Fruit fly (Drosophila melanogaster) whole organism, embryonic: ENCODE data around the gene CG15865.

Experiments used
- Ada2b ChIP-seq: fragments of 200-800 bp; sonication (Bioruptor generic); IDR thresholded peaks from 2 replicates; pipeline ENCODE4 v1.3.6; 2022; ENCODE audit warnings: missing biosample characterization, missing genetic modification characterization
- Awh ChIP-seq: fragments of 200-800 bp; sonication (Bioruptor generic); IDR thresholded peaks from 2 replicates; pipeline ENCODE4, ENCODE4 v1.3.6; 2022; ENCODE audit warnings: missing biosample characterization, missing genetic modification characterization
- B-H2 ChIP-seq: fragments of 200-800 bp; sonication (Bioruptor generic); optimal IDR thresholded peaks from 2 replicates; lab custom pipeline; 2018; ENCODE audit warnings: missing biosample characterization, mild to moderate bottlenecking, missing genetic modification characterization
- CG10209 ChIP-seq: fragments of 200-800 bp; sonication (Bioruptor generic); optimal IDR thresholded peaks from 3 replicates; lab custom pipeline; 2017; ENCODE audit warnings: missing biosample characterization, mild to moderate bottlenecking, missing genetic modification characterization, missing genetic modification reagents
- CG11398 ChIP-seq: fragments of 200-800 bp; sonication (Bioruptor generic); optimal IDR thresholded peaks from 2 replicates; lab custom pipeline; 2016; ENCODE audit warnings: missing biosample characterization, missing genetic modification characterization
- CG12155 ChIP-seq: fragments of 200-800 bp; sonication (Bioruptor generic); optimal IDR thresholded peaks from 3 replicates; lab custom pipeline; 2016; ENCODE audit warnings: missing biosample characterization, missing genetic modification characterization
- CG12219 ChIP-seq: fragments of 200-800 bp; sonication (Bioruptor generic); optimal IDR thresholded peaks from 3 replicates; lab custom pipeline; 2018; ENCODE audit warnings: missing biosample characterization, mild to moderate bottlenecking, missing genetic modification characterization
- CG13775 ChIP-seq: fragments of 200-800 bp; sonication (Bioruptor generic); optimal IDR thresholded peaks from 3 replicates; lab custom pipeline; 2017; ENCODE audit warnings: missing biosample characterization, mild to moderate bottlenecking, missing genetic modification characterization
- CG14965 ChIP-seq: fragments of 200-800 bp; sonication (Bioruptor generic); optimal IDR thresholded peaks from 2 replicates; lab custom pipeline; 2016; ENCODE audit warnings: missing biosample characterization, missing genetic modification characterization, borderline replicate concordance
- CG18599 ChIP-seq: fragments of 200-800 bp; sonication (Bioruptor generic); optimal IDR thresholded peaks from 3 replicates; lab custom pipeline; 2017; ENCODE audit warnings: missing biosample characterization, missing genetic modification characterization, mild to moderate bottlenecking, moderate library complexity, missing genetic modification reagents
- CG33557 ChIP-seq: fragments of 200-800 bp; sonication (Bioruptor generic); optimal IDR thresholded peaks from 2 replicates; lab custom pipeline; 2019; ENCODE audit warnings: missing biosample characterization, mild to moderate bottlenecking, missing genetic modification characterization, moderate library complexity
- CG43689 ChIP-seq: fragments of 200-800 bp; sonication (Bioruptor generic); IDR thresholded peaks from 2 replicates; pipeline ENCODE4 v1.3.6; 2022; ENCODE audit warnings: missing biosample characterization, missing genetic modification characterization
- CG4707 ChIP-seq: fragments of 200-800 bp; sonication (Bioruptor generic); optimal IDR thresholded peaks from 2 replicates; lab custom pipeline; 2018; ENCODE audit warnings: missing biosample characterization, mild to moderate bottlenecking, missing genetic modification characterization, moderate library complexity
- CG6683 ChIP-seq: fragments of 200-800 bp; sonication (Bioruptor generic); optimal IDR thresholded peaks from 2 replicates; lab custom pipeline; 2017; ENCODE audit warnings: missing biosample characterization, mild to moderate bottlenecking, missing genetic modification characterization, missing genetic modification reagents
- CG6854 ChIP-seq: fragments of 200-800 bp; sonication (Bioruptor generic); optimal IDR thresholded peaks from 3 replicates; lab custom pipeline; 2017; ENCODE audit warnings: missing biosample characterization, mild to moderate bottlenecking, missing genetic modification characterization
- CG7357 ChIP-seq: fragments of 200-800 bp; sonication (Bioruptor generic); IDR thresholded peaks from 3 replicates; pipeline ENCODE4 v1.3.6; 2022; ENCODE audit warnings: missing biosample characterization, missing genetic modification characterization
- CG7987 ChIP-seq: fragments of 200-800 bp; sonication (Bioruptor generic); optimal IDR thresholded peaks from 2 replicates; lab custom pipeline; 2018; ENCODE audit warnings: missing biosample characterization, mild to moderate bottlenecking, missing genetic modification characterization, moderate library complexity
- CG8765 ChIP-seq: fragments of 200-800 bp; sonication (Bioruptor generic); IDR thresholded peaks from 2 replicates; pipeline ENCODE4 v1.3.6; 2022; ENCODE audit warnings: missing biosample characterization, missing genetic modification characterization
- CG9797 ChIP-seq: fragments of 200-800 bp; sonication (Bioruptor generic); optimal IDR thresholded peaks from 3 replicates; lab custom pipeline; 2018; ENCODE audit warnings: missing biosample characterization, mild to moderate bottlenecking, missing genetic modification characterization
- CTCF ChIP-seq: fragments of 200-800 bp; sonication (Bioruptor generic); optimal IDR thresholded peaks from 2 replicates; lab custom pipeline; 2017; ENCODE audit warnings: missing biosample characterization, mild to moderate bottlenecking, missing genetic modification characterization, moderate library complexity
- Dek ChIP-seq: fragments of 200-800 bp; sonication (Bioruptor generic); optimal IDR thresholded peaks from 3 replicates; lab custom pipeline; 2019; ENCODE audit warnings: missing biosample characterization, mild to moderate bottlenecking, missing genetic modification characterization, moderate library complexity
- GATAe ChIP-seq: fragments of 200-800 bp; sonication (Bioruptor generic); conservative IDR thresholded peaks from 2 replicates; pipeline ENCODE4 v1.3.6; 2022; ENCODE audit warnings: missing biosample characterization, missing genetic modification characterization
- HLH54F ChIP-seq: fragments of 200-800 bp; sonication (Bioruptor generic); optimal IDR thresholded peaks from 3 replicates; lab custom pipeline; 2016; ENCODE audit warnings: missing biosample characterization, missing genetic modification characterization
- HLHmδ ChIP-seq: fragments of 200-800 bp; sonication (Bioruptor generic); optimal IDR thresholded peaks from 2 replicates; lab custom pipeline; 2018; ENCODE audit warnings: missing biosample characterization, mild to moderate bottlenecking, missing genetic modification characterization, moderate library complexity
- Lhr ChIP-seq: fragments of 200-800 bp; sonication (Bioruptor generic); optimal IDR thresholded peaks from 3 replicates; lab custom pipeline; 2017; ENCODE audit warnings: mild to moderate bottlenecking, missing biosample characterization, missing genetic modification reagents, missing genetic modification characterization
- Lim3 ChIP-seq: fragments of 200-800 bp; sonication (Bioruptor generic); IDR thresholded peaks from 2 replicates; pipeline ENCODE4 v1.3.6; 2022; ENCODE audit warnings: missing biosample characterization, missing genetic modification characterization
- MTF-1 ChIP-seq: fragments of 200-800 bp; sonication (Bioruptor generic); optimal IDR thresholded peaks from 2 replicates; lab custom pipeline; 2018; ENCODE audit warnings: missing biosample characterization, mild to moderate bottlenecking, missing genetic modification characterization, borderline replicate concordance
- Mad ChIP-seq: fragments of 200-800 bp; sonication (Bioruptor generic); optimal IDR thresholded peaks from 2 replicates; lab custom pipeline; 2016; ENCODE audit warnings: missing biosample characterization, missing genetic modification characterization
- Ptx1 ChIP-seq: fragments of 200-800 bp; sonication (Bioruptor generic); IDR thresholded peaks from 2 replicates; pipeline ENCODE4 v1.3.6; 2022; ENCODE audit warnings: missing biosample characterization, missing genetic modification characterization
- Tbp ChIP-seq: fragments of >200 bp; optimal IDR thresholded peaks from 2 replicates; lab custom pipeline; 2018; ENCODE audit warnings: missing biosample characterization, missing genetic modification characterization
- Usf ChIP-seq: fragments of 200-800 bp; sonication (Bioruptor generic); optimal IDR thresholded peaks from 2 replicates; lab custom pipeline; 2017; ENCODE audit warnings: missing genotype, missing biosample characterization, missing genetic modification characterization
- br ChIP-seq: fragments of >200 bp; optimal IDR thresholded peaks from 2 replicates; lab custom pipeline; 2017
- chinmo ChIP-seq: fragments of 200-800 bp; sonication (Bioruptor generic); IDR thresholded peaks from 4 replicates; pipeline ENCODE4 v1.3.6; 2022; ENCODE audit warnings: missing biosample characterization, missing genetic modification characterization; ENCODE audit not compliant: partially characterized antibody
- corto ChIP-seq: fragments of 200-800 bp; sonication (Bioruptor generic); optimal IDR thresholded peaks from 2 replicates; lab custom pipeline; 2016; ENCODE audit warnings: missing biosample characterization, mild to moderate bottlenecking, missing genetic modification characterization, moderate library complexity
- eve ChIP-seq, 2 experiments: fragments of >200 bp; optimal IDR thresholded peaks; 2 replicates each; lab custom pipeline; 2017; ENCODE audit warnings: missing biosample characterization in 2 of 2, missing genetic modification characterization in 2 of 2
- exex ChIP-seq: fragments of 200-800 bp; sonication (Bioruptor generic); optimal IDR thresholded peaks from 4 replicates; lab custom pipeline; 2018; ENCODE audit warnings: missing biosample characterization, mild to moderate bottlenecking, missing genetic modification characterization, moderate library complexity
- gce ChIP-seq: fragments of 200-800 bp; sonication (Bioruptor generic); IDR thresholded peaks from 3 replicates; pipeline ENCODE4 v1.3.6; 2022; ENCODE audit warnings: missing biosample characterization, missing genetic modification characterization
- gcm ChIP-seq: fragments of 200-800 bp; sonication (Bioruptor generic); optimal IDR thresholded peaks from 2 replicates; lab custom pipeline; 2019; ENCODE audit warnings: missing biosample characterization, mild to moderate bottlenecking, missing genetic modification characterization, moderate library complexity
- gfzf ChIP-seq: fragments of 200-800 bp; sonication (Bioruptor generic); optimal IDR thresholded peaks from 2 replicates; lab custom pipeline; 2016; ENCODE audit warnings: missing biosample characterization, mild to moderate bottlenecking, missing genetic modification characterization, moderate library complexity
- gsb-n ChIP-seq: fragments of 200-800 bp; sonication (Bioruptor generic); optimal IDR thresholded peaks from 3 replicates; lab custom pipeline; 2018; ENCODE audit warnings: missing biosample characterization, mild to moderate bottlenecking, missing genetic modification characterization
- jing ChIP-seq: fragments of 200-800 bp; sonication (Bioruptor generic); optimal IDR thresholded peaks from 2 replicates; lab custom pipeline; 2018; ENCODE audit warnings: missing biosample characterization, mild to moderate bottlenecking, missing genetic modification characterization
- mld ChIP-seq: fragments of 200-800 bp; sonication (Bioruptor generic); IDR thresholded peaks from 3 replicates; pipeline ENCODE4 v1.3.6; 2022; ENCODE audit warnings: missing biosample characterization, missing genetic modification characterization; ENCODE audit not compliant: partially characterized antibody
- otp ChIP-seq: fragments of 200-800 bp; sonication (Bioruptor generic); IDR thresholded peaks from 3 replicates; pipeline ENCODE4, ENCODE4 v1.3.6; 2022; ENCODE audit warnings: missing biosample characterization, missing genetic modification characterization
- pum ChIP-seq: fragments of 200-800 bp; sonication (Bioruptor generic); optimal IDR thresholded peaks from 2 replicates; lab custom pipeline; 2016; ENCODE audit warnings: missing biosample characterization, missing genetic modification characterization
- ro ChIP-seq: fragments of 200-800 bp; sonication (Bioruptor generic); IDR thresholded peaks from 2 replicates; pipeline ENCODE4 v1.3.6; 2022; ENCODE audit warnings: missing biosample characterization, missing genetic modification characterization
- sens ChIP-seq: fragments of 200-800 bp; sonication (Bioruptor generic); peaks from one replicate; lab custom pipeline; 2016; ENCODE audit warnings: missing biosample characterization, missing genetic modification characterization
- sisA ChIP-seq: fragments of 200-800 bp; sonication (Bioruptor generic); IDR thresholded peaks from 2 replicates; pipeline ENCODE4 v1.3.6; 2022; ENCODE audit warnings: missing biosample characterization, missing genetic modification characterization
- tin ChIP-seq: fragments of 200-800 bp; sonication (Bioruptor generic); optimal IDR thresholded peaks from 3 replicates; lab custom pipeline; 2016; ENCODE audit warnings: missing biosample characterization, missing genetic modification characterization
- unpg ChIP-seq: fragments of 200-800 bp; sonication (Bioruptor generic); optimal IDR thresholded peaks from 3 replicates; lab custom pipeline; 2018; ENCODE audit warnings: missing biosample characterization, mild to moderate bottlenecking, missing genetic modification characterization, moderate library complexity
- zfh1 ChIP-seq: fragments of 200-800 bp; sonication (Bioruptor generic); IDR thresholded peaks from 3 replicates; pipeline ENCODE4 v1.3.6; 2022; ENCODE audit warnings: missing biosample characterization, missing genetic modification characterization

The CG15865 gene

DNA sequence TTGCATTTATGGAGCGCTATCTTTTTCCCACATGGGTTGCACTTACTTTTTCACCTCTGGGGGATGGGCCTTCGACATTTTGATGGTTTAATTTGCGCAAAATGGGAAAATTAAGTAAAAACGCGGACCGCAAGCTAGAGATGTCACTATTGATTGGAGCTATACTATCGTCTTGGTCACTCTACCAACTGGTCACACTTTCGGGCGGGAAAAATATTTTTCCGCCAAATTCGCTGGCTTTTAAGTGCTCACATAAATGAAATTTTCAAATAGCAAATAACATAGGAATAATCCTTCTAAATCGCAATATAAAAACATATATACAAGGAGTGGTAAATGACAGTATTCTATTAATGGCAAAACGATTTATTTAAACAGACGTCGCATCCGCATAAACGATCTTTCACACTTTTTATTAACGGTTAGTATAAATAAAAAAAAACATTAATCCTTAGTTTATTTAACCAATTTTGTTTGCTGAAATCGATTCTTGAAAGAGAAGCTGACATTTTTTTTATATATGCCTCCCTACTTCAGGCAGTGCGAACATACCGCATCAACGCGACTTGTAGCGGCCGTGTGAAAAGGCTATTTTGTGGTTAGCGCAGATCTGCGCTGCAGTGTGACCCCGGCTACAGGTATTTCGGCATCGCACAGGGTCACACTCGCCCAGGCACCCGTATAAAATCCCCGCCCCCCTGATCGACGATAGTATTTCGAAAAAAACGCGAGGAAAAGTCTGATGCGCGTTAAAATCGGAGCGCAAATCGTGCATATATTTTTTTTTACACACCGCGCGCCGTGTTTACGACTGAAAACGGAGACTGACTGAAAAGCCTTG, 23.8 kb downstream of the CG15865 start, which contains the start of the genes SNRPG and mthl1 (continued):
- TF ChIP-seq unpg (GFP tag; lab: Kevin White, UChicago) (peak; percentile 65), CG8765 (GFP tag; lab: Robert Waterston, UW) (peak; percentile 90), mld (GFP tag; lab: Robert Waterston, UW) (no peak), gfzf (GFP tag; lab: Kevin White, UChicago) (peak; percentile 72), CG10209 (GFP tag; lab: Kevin White, UChicago) (peak; percentile 74), CG6683 (no peak), Ptx1 (GFP tag; lab: Robert Waterston, UW) (peak; percentile 95), gcm (GFP tag; lab: Kevin White, UChicago) (peak; percentile 19), CG12219 (peak; percentile 23), exex (no peak), eve (GFP tag; optimal IDR thresholded peaks at IDR 0.05; lab: Kevin White, UChicago) (no peak), Mad (GFP tag; lab: Kevin White, UChicago) (peak; percentile 69), Lim3 (GFP tag; lab: Robert Waterston, UW) (peak; percentile 70), sens (GFP tag; lab: Kevin White, UChicago) (peak; percentile 83), br (no peak), CG43689 (GFP tag; lab: Robert Waterston, UW) (peak; percentile 83), CG13775 (GFP tag; lab: Kevin White, UChicago) (peak; percentile 81), Awh (peak; percentile 90), HLHmδ (GFP tag; lab: Kevin White, UChicago) (peak; percentile 19), MTF-1 (GFP tag; lab: Kevin White, UChicago) (no peak), Tbp (GFP tag; lab: Kevin White, UChicago) (no peak), CG14965 (GFP tag; lab: Kevin White, UChicago) (no peak), CG6854 (GFP tag; lab: Kevin White, UChicago) (no peak), ro (GFP tag; lab: Robert Waterston, UW) (peak; percentile 78), Lhr (GFP tag; lab: Kevin White, UChicago) (peak; percentile 86), B-H2 (GFP tag; lab: Kevin White, UChicago) (peak; percentile 59), GATAe (peak; percentile 69), Ada2b (peak; percentile 84), CG33557 (no peak), CG7987 (GFP tag; lab: Kevin White, UChicago) (peak; percentile 8), CG11398 (GFP tag; lab: Kevin White, UChicago) (no peak), HLH54F (GFP tag; lab: Kevin White, UChicago) (peak; percentile 89), corto (GFP tag; lab: Kevin White, UChicago) (no peak), jing (GFP tag; lab: Kevin White, UChicago) (peak; percentile 30), Usf (GFP tag; lab: Kevin White, UChicago) (peak; percentile 85), gsb-n (peak; percentile 55), CG7357 (GFP tag; lab: Robert Waterston, UW) (peak; percentile 100), CG12155 (GFP tag; lab: Kevin White, UChicago) (peak; percentile 81), CTCF (no peak), CG4707 (GFP tag; lab: Kevin White, UChicago) (no peak), pum (peak; percentile 85), CG9797 (GFP tag; lab: Kevin White, UChicago) (peak; percentile 82), gce (GFP tag; lab: Robert Waterston, UW) (peak; percentile 77; the same call in 2 of the 3 replicates), Dek (tag; lab: Kevin White, UChicago) (peak; percentile 82), tin (GFP tag; lab: Kevin White, UChicago) (peak; percentile 84), otp (GFP tag; lab: Robert Waterston, UW) (peak; percentile 88), CG18599 (GFP tag; lab: Kevin White, UChicago) (peak; percentile 70), chinmo (GFP tag; lab: Robert Waterston, UW) (peak; percentile 72; the same call in 2 of the 4 replicates), zfh1 (GFP tag; lab: Robert Waterston, UW) (peak; percentile 95), sisA (GFP tag; lab: Robert Waterston, UW) (peak; percentile 95)
